Worm (Caenorhabditis elegans) whole organism, L1 larva: ENCODE results near the gene dsl-1.

Experiments
- ama-1 ChIP-seq: fragments of 150-350 bp; optimal IDR thresholded peaks from 2 replicates; lab custom pipeline; 2014
- ces-1 ChIP-seq: fragments of 150-350 bp; optimal IDR thresholded peaks from 2 replicates; lab custom pipeline; 2014; ENCODE audit warnings: missing biosample characterization, missing genetic modification reagents, missing genetic modification characterization
- dpl-1 ChIP-seq, 3 experiments: fragments of 150-350 bp in 2 of 3; sonication (generic microtip) in 1 of 3; optimal IDR thresholded peaks; 2 replicates each; lab custom pipeline; 2014 to 2017; ENCODE audit warnings: missing biosample characterization in 3 of 3, missing genetic modification characterization in 3 of 3, missing genetic modification reagents in 3 of 3
- fkh-10 ChIP-seq: sonication (generic microtip); optimal IDR thresholded peaks from 2 replicates; lab custom pipeline; 2017; ENCODE audit warnings: missing biosample characterization, missing genetic modification reagents, missing genetic modification characterization
- fkh-8 ChIP-seq: sonication (generic microtip); optimal IDR thresholded peaks from 2 replicates; lab custom pipeline; 2016; ENCODE audit warnings: mild to moderate bottlenecking, missing genetic modification characterization, missing compliant biosample characterization
- mdl-1 ChIP-seq, 2 experiments: fragments of 150-350 bp; optimal IDR thresholded peaks; 2 replicates each; lab custom pipeline; 2014 to 2017; ENCODE audit warnings: missing biosample characterization in 2 of 2, missing genetic modification characterization in 2 of 2, inconsistent platforms in 1 of 2
- nhr-12 ChIP-seq: sonication (generic microtip); optimal IDR thresholded peaks from 2 replicates; lab custom pipeline; 2017; ENCODE audit warnings: missing biosample characterization, missing genetic modification characterization
- nhr-76 ChIP-seq: sonication (generic microtip); optimal IDR thresholded peaks from 2 replicates; lab custom pipeline; 2017; ENCODE audit warnings: missing biosample characterization, missing genetic modification characterization
- pag-3 ChIP-seq: sonication (generic microtip); optimal IDR thresholded peaks from 2 replicates; lab custom pipeline; 2017; ENCODE audit warnings: missing genetic modification characterization, mild to moderate bottlenecking, missing compliant biosample characterization, antibody characterized with exemption, borderline replicate concordance; ENCODE audit not compliant: insufficient read depth
- snu-23 ChIP-seq: sonication (generic microtip); optimal IDR thresholded peaks from 2 replicates; lab custom pipeline; 2016; ENCODE audit warnings: missing genetic modification characterization, missing compliant biosample characterization
- sox-4 ChIP-seq: sonication (generic microtip); optimal IDR thresholded peaks from 2 replicates; lab custom pipeline; 2016; ENCODE audit warnings: missing genetic modification characterization, missing compliant biosample characterization
- tbx-2 ChIP-seq: sonication (generic microtip); optimal IDR thresholded peaks from 2 replicates; lab custom pipeline; 2016; ENCODE audit warnings: missing genetic modification characterization, missing compliant biosample characterization
- ztf-11 ChIP-seq, 2 experiments: sonication (generic microtip); optimal IDR thresholded peaks; 2 replicates each; lab custom pipeline; 2016 to 2017; ENCODE audit warnings: missing genetic modification characterization in 2 of 2, missing biosample characterization in 1 of 2, missing compliant biosample characterization in 1 of 2

ce11 chrIV:1177683-1178082 is 30.2 kb downstream of the dsl-1 start, which contains the start of gene Y104H12D.2:
- TF ChIP-seq fkh-8 (tag; lab: Kevin White, UChicago) (no peak), nhr-76 (tag; lab: Kevin White, UChicago) (no peak), sox-4 (tag; lab: Kevin White, UChicago) (no peak), snu-23 (GFP tag; lab: Kevin White, UChicago) (peak; percentile 60), mdl-1 (tag; optimal IDR thresholded peaks at IDR 0.05; lab: Kevin White, UChicago) (peak in 1 of 2 experiments; percentile 15), tbx-2 (tag; lab: Kevin White, UChicago) (peak; percentile 28), dpl-1 (GFP tag; optimal IDR thresholded peaks at IDR 0.05; lab: Kevin White, UChicago) (peak; percentile 88 to 95 (median 94)), ztf-11 (tag; optimal IDR thresholded peaks at IDR 0.05; lab: Kevin White, UChicago) (no peak), ces-1 (no peak), pag-3 (tag; lab: Kevin White, UChicago) (no peak), fkh-10 (GFP tag; lab: Kevin White, UChicago) (no peak), ama-1 (lab: Kevin White, UChicago) (no peak), nhr-12 (tag; lab: Kevin White, UChicago) (no peak)
